Worm (Caenorhabditis elegans): ENCODE data around the gene srw-143.

DNA sequence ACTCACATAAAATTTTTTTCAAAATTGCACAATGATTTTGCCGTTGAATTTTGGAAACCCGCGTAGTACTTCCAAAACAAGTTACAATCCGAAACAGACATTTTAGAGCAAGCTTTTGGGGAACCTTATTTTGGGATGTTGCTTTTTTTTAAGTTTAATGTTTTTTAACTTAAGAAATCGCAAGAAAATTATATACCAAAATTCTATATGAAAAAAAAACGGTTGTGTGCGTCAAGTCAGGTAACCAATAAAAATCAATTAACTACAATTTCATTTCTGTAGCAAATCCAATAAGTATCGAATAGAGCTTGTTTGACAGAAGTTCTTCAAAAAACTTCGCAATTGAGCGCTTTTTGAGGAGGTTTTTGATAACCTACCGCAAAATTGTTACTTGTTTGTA, 42.0 kb upstream of the srw-143 start, which contains the start of gene srw-117:
- TF ChIP-seq nhr-237 (tag; optimal IDR thresholded peaks at IDR 0.05) = no peak
- TF ChIP-seq unc-62 (GFP tag; optimal IDR thresholded peaks at IDR 0.05) = no peak
- no peak for TF ChIP-seq ztf-11 (tag; optimal IDR thresholded peaks at IDR 0.05)
- TF ChIP-seq flh-1 (GFP tag; optimal IDR thresholded peaks at IDR 0.05) = no peak
- TF ChIP-seq nhr-28 (tag; optimal IDR thresholded peaks at IDR 0.05) = no peak
- no peak for TF ChIP-seq elt-3 (tag; optimal IDR thresholded peaks at IDR 0.05)
- no peak for TF ChIP-seq snpc-4 (tag; optimal IDR thresholded peaks at IDR 0.05)
- no peak for TF ChIP-seq sptf-1 (tag; optimal IDR thresholded peaks at IDR 0.05)
- TF ChIP-seq lin-13 (tag; optimal IDR thresholded peaks at IDR 0.05) = no peak
- TF ChIP-seq cnd-1 (tag; optimal IDR thresholded peaks at IDR 0.05) = no peak
- TF ChIP-seq mab-5 (tag; optimal IDR thresholded peaks at IDR 0.05) = no peak
- no peak for TF ChIP-seq unc-39 (tag; optimal IDR thresholded peaks at IDR 0.05)
- TF ChIP-seq ces-1 (GFP tag; optimal IDR thresholded peaks at IDR 0.05) = no peak
